Worm (Caenorhabditis elegans): Measurements from ENCODE around the gene C18A3.3.

DNA sequence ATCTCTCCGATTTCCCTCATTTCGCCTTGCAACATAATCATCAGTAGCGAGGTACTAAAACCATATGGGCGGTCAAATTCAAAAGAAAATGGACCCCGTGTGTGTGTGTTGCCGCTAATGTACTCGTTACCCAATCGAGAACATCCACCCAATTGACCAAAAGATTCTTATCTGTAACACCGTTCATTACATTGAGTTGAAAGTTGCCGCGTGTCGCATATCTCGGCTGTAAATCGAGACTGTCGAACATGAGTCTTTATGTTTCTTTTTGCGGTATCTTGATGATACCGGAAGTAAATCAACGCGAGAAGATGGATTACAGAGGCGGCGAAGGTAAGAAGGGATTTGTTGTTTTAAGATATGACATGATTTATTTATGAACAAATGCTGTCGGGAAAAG is 19.6 kb downstream of the C18A3.3 start:
- no peak for TF ChIP-seq med-1 (GFP tag; optimal IDR thresholded peaks at IDR 0.05; ENCODE audit: insufficient read depth)
- TF ChIP-seq ztf-23 (GFP tag; IDR thresholded peaks at IDR 0.05) = no peak
- TF ChIP-seq ztf-29 (GFP tag; IDR thresholded peaks at IDR 0.05) = no peak
- no peak for TF ChIP-seq flt-1 (GFP tag; IDR thresholded peaks at IDR 0.05)
- no peak for TF ChIP-seq T22C8.4 (GFP tag; IDR thresholded peaks at IDR 0.05)
- TF ChIP-seq ref-1 (GFP tag; conservative IDR thresholded peaks at IDR 0.05) = no peak
- TF ChIP-seq tab-1 (GFP tag; IDR thresholded peaks at IDR 0.05) = no peak
- no peak for TF ChIP-seq klf-2 (GFP tag; conservative IDR thresholded peaks at IDR 0.05)

Data from whole organism, midembryonic.